Worm (Caenorhabditis elegans) whole organism, late embryonic: Measurements from ENCODE around the gene Y76B12C.3.

ENCODE experiments used
- F13H6.1 ChIP-seq: sonication (generic microtip); optimal IDR thresholded peaks from 2 replicates; lab custom pipeline; 2016; ENCODE audit warnings: missing genetic modification characterization, missing compliant biosample characterization
- K02D7.2 ChIP-seq: sonication (generic microtip); optimal IDR thresholded peaks from 2 replicates; lab custom pipeline; 2017; ENCODE audit warnings: mild to moderate bottlenecking, missing genetic modification characterization, missing compliant biosample characterization
- K09A11.1 ChIP-seq: sonication (generic microtip); optimal IDR thresholded peaks from 2 replicates; lab custom pipeline; 2017; ENCODE audit warnings: antibody characterized with exemption, mild to moderate bottlenecking, missing genetic modification characterization, missing compliant biosample characterization; ENCODE audit not compliant: insufficient read depth
- Y22D7AL.16 ChIP-seq: sonication (generic microtip); optimal IDR thresholded peaks from 2 replicates; lab custom pipeline; 2016; ENCODE audit warnings: missing genetic modification characterization, missing compliant biosample characterization
- ahr-1 ChIP-seq: sonication (generic microtip); optimal IDR thresholded peaks from 2 replicates; lab custom pipeline; 2016; ENCODE audit warnings: missing genetic modification characterization, missing compliant biosample characterization
- ama-1 ChIP-seq: fragments of 150-350 bp; optimal IDR thresholded peaks from 2 replicates; lab custom pipeline; 2014
- ceh-18 ChIP-seq: sonication (generic microtip); optimal IDR thresholded peaks from 2 replicates; lab custom pipeline; 2016; ENCODE audit warnings: missing genetic modification characterization, missing compliant biosample characterization
- ceh-22 ChIP-seq: sonication (generic microtip); optimal IDR thresholded peaks from 2 replicates; lab custom pipeline; 2017; ENCODE audit warnings: missing biosample characterization, missing genetic modification characterization
- ceh-24 ChIP-seq: sonication (generic microtip); optimal IDR thresholded peaks from 2 replicates; lab custom pipeline; 2016; ENCODE audit warnings: mild to moderate bottlenecking, missing genetic modification characterization, missing compliant biosample characterization
- ceh-30 ChIP-seq: fragments of 150-350 bp; optimal IDR thresholded peaks from 2 replicates; lab custom pipeline; 2014; ENCODE audit warnings: missing biosample characterization, missing genetic modification characterization
- ceh-34 ChIP-seq: sonication (generic microtip); optimal IDR thresholded peaks from 2 replicates; lab custom pipeline; 2016; ENCODE audit warnings: mild to moderate bottlenecking, missing genetic modification characterization, missing compliant biosample characterization
- ceh-9 ChIP-seq: sonication (generic microtip); optimal IDR thresholded peaks from 2 replicates; lab custom pipeline; 2016; ENCODE audit warnings: mild to moderate bottlenecking, missing genetic modification characterization, inconsistent platforms, missing compliant biosample characterization
- che-1 ChIP-seq: sonication (generic microtip); optimal IDR thresholded peaks from 2 replicates; lab custom pipeline; 2016; ENCODE audit warnings: mild to moderate bottlenecking, missing genetic modification characterization, missing compliant biosample characterization
- dmd-4 ChIP-seq: sonication (generic microtip); optimal IDR thresholded peaks from 2 replicates; lab custom pipeline; 2016; ENCODE audit warnings: borderline replicate concordance, missing genetic modification characterization, missing compliant biosample characterization
- elt-2 ChIP-seq: sonication (generic microtip); optimal IDR thresholded peaks from 2 replicates; lab custom pipeline; 2016; ENCODE audit warnings: missing genetic modification reagents, missing genetic modification characterization, missing compliant biosample characterization
- elt-4 ChIP-seq: sonication (generic microtip); optimal IDR thresholded peaks from 2 replicates; lab custom pipeline; 2016; ENCODE audit warnings: missing genetic modification characterization, missing compliant biosample characterization
- eyg-1 ChIP-seq: sonication (generic microtip); optimal IDR thresholded peaks from 2 replicates; lab custom pipeline; 2016; ENCODE audit warnings: missing genotype, missing genetic modification characterization, missing compliant biosample characterization
- fax-1 ChIP-seq: sonication (generic microtip); optimal IDR thresholded peaks from 2 replicates; lab custom pipeline; 2016; ENCODE audit warnings: missing genotype, missing genetic modification characterization, missing compliant biosample characterization
- fkh-10 ChIP-seq: fragments of 150-350 bp; optimal IDR thresholded peaks from 2 replicates; lab custom pipeline; 2014; ENCODE audit warnings: missing biosample characterization, missing genetic modification reagents, missing genetic modification characterization
- hlh-13 ChIP-seq: fragments of 200-800 bp; sonication (Bioruptor generic); optimal IDR thresholded peaks from 2 replicates; lab custom pipeline; 2018; ENCODE audit warnings: mild to moderate bottlenecking, missing genetic modification characterization, missing compliant biosample characterization
- hlh-6 ChIP-seq: sonication (generic microtip); optimal IDR thresholded peaks from 2 replicates; lab custom pipeline; 2016; ENCODE audit warnings: missing genotype, missing genetic modification characterization, missing compliant biosample characterization
- lim-6 ChIP-seq: sonication (generic microtip); optimal IDR thresholded peaks from 2 replicates; lab custom pipeline; 2016; ENCODE audit warnings: missing genetic modification characterization, missing compliant biosample characterization
- madf-2 ChIP-seq: sonication (generic microtip); optimal IDR thresholded peaks from 2 replicates; lab custom pipeline; 2017; ENCODE audit warnings: missing genetic modification characterization, missing compliant biosample characterization
- nfya-1 ChIP-seq: sonication (generic microtip); optimal IDR thresholded peaks from 2 replicates; lab custom pipeline; 2017; ENCODE audit warnings: missing genetic modification characterization, mild to moderate bottlenecking, missing compliant biosample characterization, antibody characterized with exemption, moderate library complexity
- nhr-11 ChIP-seq: fragments of 150-350 bp; optimal IDR thresholded peaks from 2 replicates; lab custom pipeline; 2014; ENCODE audit warnings: missing biosample characterization, missing genetic modification characterization
- pag-3 ChIP-seq: sonication (generic microtip); optimal IDR thresholded peaks from 2 replicates; lab custom pipeline; 2016; ENCODE audit warnings: missing compliant biosample characterization, missing genetic modification characterization, borderline replicate concordance
- pat-9 ChIP-seq: fragments of 200-800 bp; sonication (Bioruptor generic); optimal IDR thresholded peaks from 2 replicates; lab custom pipeline; 2018; ENCODE audit warnings: mild to moderate bottlenecking, missing genetic modification characterization, moderate library complexity, missing compliant biosample characterization
- pha-2 ChIP-seq: sonication (generic microtip); optimal IDR thresholded peaks from 2 replicates; lab custom pipeline; 2017; ENCODE audit warnings: mild to moderate bottlenecking, missing genetic modification characterization, missing compliant biosample characterization
- pha-4 ChIP-seq: fragments of 150-350 bp; optimal IDR thresholded peaks from 2 replicates; lab custom pipeline; 2018; ENCODE audit warnings: missing biosample characterization, missing genetic modification reagents, missing genetic modification characterization
- pqm-1 ChIP-seq: sonication (generic microtip); optimal IDR thresholded peaks from 2 replicates; lab custom pipeline; 2016; ENCODE audit warnings: missing genetic modification characterization, missing compliant biosample characterization
- sox-2 ChIP-seq: fragments of 200-800 bp; sonication (Bioruptor generic); IDR thresholded peaks from 2 replicates; pipeline ENCODE4 v1.3.6; 2022; ENCODE audit warnings: missing genetic modification reagents, missing genetic modification characterization, missing compliant biosample characterization
- sox-4 ChIP-seq: sonication (generic microtip); optimal IDR thresholded peaks from 2 replicates; lab custom pipeline; 2017; ENCODE audit warnings: mild to moderate bottlenecking, missing genetic modification characterization, inconsistent platforms, missing compliant biosample characterization
- tbx-7 ChIP-seq: sonication (generic microtip); optimal IDR thresholded peaks from 2 replicates; lab custom pipeline; 2016; ENCODE audit warnings: missing genotype, missing genetic modification characterization, missing compliant biosample characterization
- ttx-3 ChIP-seq: sonication (generic microtip); optimal IDR thresholded peaks from 2 replicates; lab custom pipeline; 2016; ENCODE audit warnings: missing genetic modification reagents, missing genetic modification characterization, missing compliant biosample characterization
- unc-42 ChIP-seq: sonication (generic microtip); optimal IDR thresholded peaks from 2 replicates; lab custom pipeline; 2016; ENCODE audit warnings: missing genotype, missing genetic modification characterization, missing compliant biosample characterization
- unc-55 ChIP-seq: sonication (generic microtip); optimal IDR thresholded peaks from 2 replicates; lab custom pipeline; 2017; ENCODE audit warnings: missing biosample characterization, missing genetic modification reagents, missing genetic modification characterization
- unc-86 ChIP-seq: sonication (generic microtip); optimal IDR thresholded peaks from 2 replicates; lab custom pipeline; 2016; ENCODE audit warnings: missing genetic modification characterization, missing compliant biosample characterization
- zip-5 ChIP-seq: sonication (generic microtip); optimal IDR thresholded peaks from 2 replicates; lab custom pipeline; 2016; ENCODE audit warnings: missing genetic modification characterization, missing compliant biosample characterization

Y76B12C.3 gene

ce11 chrIV:1971078-1971477 lies 2.4 kb upstream of the Y76B12C.3 start:
- TF ChIP-seq Y22D7AL.16 (tag; lab: Kevin White, UChicago) (no peak), pat-9 (tag; lab: Kevin White, UChicago) (no peak), zip-5 (no peak), eyg-1 (tag; lab: Kevin White, UChicago) (no peak), unc-55 (no peak), sox-4 (tag; lab: Kevin White, UChicago) (no peak), pha-4 (tag; lab: Kevin White, UChicago) (no peak), ttx-3 (tag; lab: Kevin White, UChicago) (no peak), unc-86 (tag; lab: Kevin White, UChicago) (no peak), F13H6.1 (tag; lab: Kevin White, UChicago) (no peak), nhr-11 (tag; lab: Kevin White, UChicago) (no peak), K02D7.2 (tag; lab: Kevin White, UChicago) (no peak), elt-2 (tag; lab: Kevin White, UChicago) (no peak), ama-1 (no peak)

DNA sequence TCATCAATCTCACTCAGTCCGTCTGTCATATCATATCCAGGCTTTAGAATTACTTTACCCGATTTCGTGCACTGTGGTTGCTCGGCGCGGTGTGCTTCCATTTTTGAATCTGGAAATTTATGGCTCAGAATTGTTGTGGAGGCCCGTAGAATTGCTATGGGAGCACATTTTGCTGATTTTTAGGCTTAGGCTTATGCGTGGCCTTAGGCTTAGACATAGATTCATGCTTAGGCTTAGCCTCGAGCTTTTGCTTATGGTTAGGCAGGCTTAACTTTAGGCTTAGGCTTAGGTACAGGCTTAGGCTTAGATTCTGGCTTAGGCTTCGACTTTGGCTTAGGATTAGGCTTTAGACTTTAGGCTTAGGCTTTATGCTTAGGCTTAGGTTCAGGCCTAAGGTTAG lies 1.2 kb upstream of the Y76B12C.3 start, which contains the start of gene Y76B12C.4:
Y76B12C.4 (minus strand) TSS at position 101 of the 400 bp plus-strand sequence.
- TF ChIP-seq ceh-34 (tag; lab: Kevin White, UChicago) (no peak), ceh-9 (no peak), unc-86 (tag; lab: Kevin White, UChicago) (no peak), sox-2 (GFP tag; lab: Robert Waterston, UW) (no peak), ceh-22 (tag; lab: Kevin White, UChicago) (no peak), che-1 (tag; lab: Kevin White, UChicago) (no peak), tbx-7 (tag; lab: Kevin White, UChicago) (no peak), pha-2 (no peak), hlh-6 (tag; lab: Kevin White, UChicago) (no peak), pqm-1 (tag; lab: Kevin White, UChicago) (no peak), dmd-4 (tag; lab: Kevin White, UChicago) (no peak), madf-2 (no peak), pag-3 (tag; lab: Kevin White, UChicago) (no peak), fkh-10 (GFP tag; lab: Kevin White, UChicago) (no peak), ceh-18 (no peak), K09A11.1 (no peak), ceh-24 (tag; lab: Kevin White, UChicago) (no peak), lim-6 (no peak)

ce11 chrIV:1975594-1975993 lies 2.1 kb downstream of the Y76B12C.3 start:
- TF ChIP-seq sox-4 (tag; lab: Kevin White, UChicago), result no peak
- peak; percentile 48 for TF ChIP-seq unc-42 (tag; lab: Kevin White, UChicago)

- TF ChIP-seq ceh-18 (no peak), sox-4 (tag; lab: Kevin White, UChicago) (no peak), ceh-30 (no peak), eyg-1 (tag; lab: Kevin White, UChicago) (no peak), nfya-1 (tag; lab: Kevin White, UChicago) (no peak), pat-9 (tag; lab: Kevin White, UChicago) (no peak), unc-86 (tag; lab: Kevin White, UChicago) (no peak), dmd-4 (tag; lab: Kevin White, UChicago) (no peak), hlh-13 (GFP tag; lab: Kevin White, UChicago) (no peak), fax-1 (tag; lab: Kevin White, UChicago) (no peak), ttx-3 (tag; lab: Kevin White, UChicago) (no peak), elt-4 (no peak), ahr-1 (tag; lab: Kevin White, UChicago) (no peak)
Measured at ce11 chrIV:1979782-1980181, 6.3 kb downstream of the Y76B12C.3 start, which contains the start of gene Y76B12C.8. Y76B12C.8 (plus strand) TSS chrIV:1979988.
